Worm (Caenorhabditis elegans): ENCODE results near the gene nep-15.
"Not testable (repeated sequence)": the region's sequence is repeated elsewhere in the genome, so short reads cannot be mapped to it uniquely, and the experiment has no call there.

DNA sequence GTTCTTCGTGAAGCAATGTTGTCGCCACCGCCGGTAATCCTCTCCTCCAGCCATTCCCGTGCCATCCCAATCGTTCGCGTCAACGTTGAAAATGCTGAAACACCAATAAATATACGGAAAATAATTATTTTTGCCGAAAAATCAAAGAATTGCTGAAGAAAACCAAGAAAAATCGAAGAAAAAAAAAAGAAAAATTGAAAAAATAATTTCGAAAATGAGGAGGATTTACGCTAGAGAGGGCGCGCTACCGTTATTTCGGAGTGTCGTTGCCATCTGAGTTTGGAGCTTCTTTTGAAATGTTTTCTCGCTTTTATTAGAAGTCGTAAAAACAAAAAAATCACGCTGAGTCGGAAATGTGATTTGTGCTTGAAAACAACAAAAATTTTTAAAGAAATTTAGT is 38.7 kb downstream of the nep-15 start, which contains the start of gene F08F1.9:
- not testable (repeated sequence) for TF ChIP-seq nhr-76 (tag; optimal IDR thresholded peaks at IDR 0.05); elt-3 (tag; optimal IDR thresholded peaks at IDR 0.05); ceh-63 (GFP tag; optimal IDR thresholded peaks at IDR 0.05); C34B4.2 (tag; optimal IDR thresholded peaks at IDR 0.05); egl-27 (tag; optimal IDR thresholded peaks at IDR 0.05); lin-13 (GFP tag; optimal IDR thresholded peaks at IDR 0.05); lin-14 (GFP tag; optimal IDR thresholded peaks at IDR 0.05); hpl-2 (GFP tag; optimal IDR thresholded peaks at IDR 0.05); pqm-1 (tag; optimal IDR thresholded peaks at IDR 0.05); blmp-1 (tag; optimal IDR thresholded peaks at IDR 0.05); ceh-90 (tag; optimal IDR thresholded peaks at IDR 0.05); irx-1 (tag; optimal IDR thresholded peaks at IDR 0.05); unc-130 (tag; optimal IDR thresholded peaks at IDR 0.05)
